Fruit fly (Drosophila melanogaster) whole organism, embryonic: ENCODE results near the gene CG2267.

ENCODE experiments used
- Antp ChIP-seq: fragments of 200-800 bp; sonication (Bioruptor generic); optimal IDR thresholded peaks from 3 replicates; lab custom pipeline; 2016; ENCODE audit warnings: missing biosample characterization, missing genetic modification characterization
- Atf-2 ChIP-seq: fragments of 200-800 bp; sonication (Bioruptor generic); optimal IDR thresholded peaks from 2 replicates; lab custom pipeline; 2016; ENCODE audit warnings: missing biosample characterization, missing genetic modification characterization
- Atf6 ChIP-seq: fragments of 200-800 bp; sonication (Bioruptor generic); IDR thresholded peaks from 2 replicates; pipeline ENCODE4 v1.3.6; 2022; ENCODE audit warnings: missing biosample characterization, missing genetic modification characterization
- Bgb ChIP-seq: fragments of 200-800 bp; sonication (Bioruptor generic); IDR thresholded peaks from 2 replicates; pipeline ENCODE4 v1.3.6; 2022; ENCODE audit warnings: missing biosample characterization, missing genetic modification characterization; ENCODE audit not compliant: partially characterized antibody
- Bteb2 ChIP-seq: fragments of 200-800 bp; sonication (Bioruptor generic); optimal IDR thresholded peaks from 2 replicates; lab custom pipeline; 2016; ENCODE audit warnings: missing biosample characterization, missing genetic modification characterization
- CG10209 ChIP-seq: fragments of 200-800 bp; sonication (Bioruptor generic); optimal IDR thresholded peaks from 3 replicates; lab custom pipeline; 2017; ENCODE audit warnings: missing biosample characterization, mild to moderate bottlenecking, missing genetic modification characterization, missing genetic modification reagents
- CG10274 ChIP-seq: fragments of 200-800 bp; sonication (Bioruptor generic); optimal IDR thresholded peaks from 3 replicates; lab custom pipeline; 2017; ENCODE audit warnings: missing biosample characterization, mild to moderate bottlenecking, missing genetic modification characterization
- CG12744 ChIP-seq: fragments of 200-800 bp; sonication (Bioruptor generic); optimal IDR thresholded peaks from 2 replicates; lab custom pipeline; 2016; ENCODE audit warnings: missing biosample characterization, missing genetic modification characterization
- CG12942 ChIP-seq: fragments of 200-800 bp; sonication (Bioruptor generic); optimal IDR thresholded peaks from 3 replicates; lab custom pipeline; 2016; ENCODE audit warnings: missing biosample characterization, missing genetic modification characterization
- CG13296 ChIP-seq: fragments of 200-800 bp; sonication (Bioruptor generic); optimal IDR thresholded peaks from 3 replicates; lab custom pipeline; 2018; ENCODE audit warnings: missing biosample characterization, mild to moderate bottlenecking, missing genetic modification characterization
- CG13894 ChIP-seq: fragments of 200-800 bp; sonication (Bioruptor generic); optimal IDR thresholded peaks from 3 replicates; lab custom pipeline; 2018; ENCODE audit warnings: missing biosample characterization, mild to moderate bottlenecking, missing genetic modification characterization, moderate library complexity
- CG15479 ChIP-seq: fragments of 200-800 bp; sonication (Bioruptor generic); optimal IDR thresholded peaks from 3 replicates; lab custom pipeline; 2019; ENCODE audit warnings: missing biosample characterization, mild to moderate bottlenecking, missing genetic modification characterization, moderate library complexity
- CG17385 ChIP-seq: fragments of 200-800 bp; sonication (Bioruptor generic); optimal IDR thresholded peaks from 3 replicates; lab custom pipeline; 2018; ENCODE audit warnings: missing biosample characterization, mild to moderate bottlenecking, missing genetic modification characterization
- CG30431 ChIP-seq: fragments of 200-800 bp; sonication (Bioruptor generic); optimal IDR thresholded peaks from 2 replicates; lab custom pipeline; 2017; ENCODE audit warnings: missing biosample characterization, missing genetic modification characterization
- CG32532 ChIP-seq: fragments of 200-800 bp; sonication (Bioruptor generic); IDR thresholded peaks from 2 replicates; pipeline ENCODE4 v1.3.6; 2022; ENCODE audit warnings: missing biosample characterization, missing genetic modification characterization
- CG43689 ChIP-seq: fragments of 200-800 bp; sonication (Bioruptor generic); IDR thresholded peaks from 2 replicates; pipeline ENCODE4 v1.3.6; 2022; ENCODE audit warnings: missing biosample characterization, missing genetic modification characterization
- CG4617 ChIP-seq: fragments of 200-800 bp; sonication (Bioruptor generic); optimal IDR thresholded peaks from 3 replicates; lab custom pipeline; 2016; ENCODE audit warnings: missing biosample characterization, missing genetic modification characterization, borderline replicate concordance
- CG4820 ChIP-seq: fragments of 200-800 bp; sonication (Bioruptor generic); optimal IDR thresholded peaks from 3 replicates; lab custom pipeline; 2016; ENCODE audit warnings: missing biosample characterization, missing genetic modification characterization
- CG6683 ChIP-seq: fragments of 200-800 bp; sonication (Bioruptor generic); optimal IDR thresholded peaks from 2 replicates; lab custom pipeline; 2017; ENCODE audit warnings: missing biosample characterization, mild to moderate bottlenecking, missing genetic modification characterization, missing genetic modification reagents
- CG7271 ChIP-seq: fragments of 200-800 bp; sonication (Bioruptor generic); optimal IDR thresholded peaks from 2 replicates; lab custom pipeline; 2018; ENCODE audit warnings: missing biosample characterization, mild to moderate bottlenecking, missing genetic modification characterization, moderate library complexity
- CG7963 ChIP-seq: fragments of 200-800 bp; sonication (Bioruptor generic); IDR thresholded peaks from 3 replicates; pipeline ENCODE4 v1.3.6; 2022; ENCODE audit warnings: missing biosample characterization, missing genetic modification characterization; ENCODE audit not compliant: partially characterized antibody
- CG8478 ChIP-seq: fragments of >200 bp; optimal IDR thresholded peaks from 2 replicates; lab custom pipeline; 2018
- CG8765 ChIP-seq: fragments of 200-800 bp; sonication (Bioruptor generic); IDR thresholded peaks from 2 replicates; pipeline ENCODE4 v1.3.6; 2022; ENCODE audit warnings: missing biosample characterization, missing genetic modification characterization
- Camta ChIP-seq: fragments of 200-800 bp; sonication (Bioruptor generic); optimal IDR thresholded peaks from 2 replicates; lab custom pipeline; 2016; ENCODE audit warnings: missing biosample characterization, missing genetic modification characterization
- D19A ChIP-seq: fragments of 200-800 bp; optimal IDR thresholded peaks from 3 replicates; lab custom pipeline; 2019; ENCODE audit warnings: missing biosample characterization, mild to moderate bottlenecking, missing genetic modification characterization, moderate library complexity
- Dbx ChIP-seq: fragments of 200-800 bp; sonication (Bioruptor generic); IDR thresholded peaks from 3 replicates; pipeline ENCODE4 v1.3.6; 2022; ENCODE audit warnings: missing biosample characterization, missing genetic modification characterization
- Deaf1 ChIP-seq: fragments of 200-800 bp; optimal IDR thresholded peaks from 3 replicates; lab custom pipeline; 2019; ENCODE audit warnings: missing biosample characterization, mild to moderate bottlenecking, missing genetic modification characterization, moderate library complexity
- Doc3 ChIP-seq: fragments of 200-800 bp; sonication (Bioruptor generic); IDR thresholded peaks from 3 replicates; pipeline ENCODE4 v1.3.6; 2022; ENCODE audit warnings: missing biosample characterization, missing genetic modification characterization; ENCODE audit not compliant: partially characterized antibody
- HHEX ChIP-seq: fragments of 200-800 bp; sonication (Bioruptor generic); optimal IDR thresholded peaks from 3 replicates; lab custom pipeline; 2017; ENCODE audit warnings: missing biosample characterization, mild to moderate bottlenecking, missing genetic modification characterization, missing genetic modification reagents
- HmgD ChIP-seq: fragments of 200-800 bp; sonication (Bioruptor generic); optimal IDR thresholded peaks from 3 replicates; lab custom pipeline; 2016; ENCODE audit warnings: missing biosample characterization, missing genetic modification characterization
- Hr39 ChIP-seq: fragments of >200 bp; optimal IDR thresholded peaks from 2 replicates; lab custom pipeline; 2017
- Myb ChIP-seq: fragments of 200-800 bp; sonication (Bioruptor generic); optimal IDR thresholded peaks from 2 replicates; lab custom pipeline; 2016; ENCODE audit warnings: missing biosample characterization, missing genetic modification characterization
- NC2α ChIP-seq: fragments of 200-800 bp; sonication (Bioruptor generic); optimal IDR thresholded peaks from 2 replicates; lab custom pipeline; 2016; ENCODE audit warnings: missing biosample characterization, missing genetic modification characterization
- Neu2 ChIP-seq: fragments of 200-800 bp; sonication (Bioruptor generic); optimal IDR thresholded peaks from 3 replicates; lab custom pipeline; 2016; ENCODE audit warnings: missing biosample characterization, missing genetic modification characterization, borderline replicate concordance
- Oaz ChIP-seq: fragments of 200-800 bp; sonication (Bioruptor generic); IDR thresholded peaks from 2 replicates; pipeline ENCODE4 v1.3.6; 2022; ENCODE audit warnings: missing biosample characterization, missing genetic modification characterization
- PHDP ChIP-seq: fragments of 200-800 bp; sonication (Bioruptor generic); optimal IDR thresholded peaks from 3 replicates; lab custom pipeline; 2018; ENCODE audit warnings: missing biosample characterization, mild to moderate bottlenecking, missing genetic modification characterization, moderate library complexity
- Rx ChIP-seq: fragments of 200-800 bp; sonication (Bioruptor generic); IDR thresholded peaks from 2 replicates; pipeline ENCODE4 v1.3.6; 2022; ENCODE audit warnings: missing biosample characterization, missing genetic modification characterization
- Sry-β ChIP-seq: fragments of 200-800 bp; sonication (Bioruptor generic); optimal IDR thresholded peaks from 2 replicates; lab custom pipeline; 2018; ENCODE audit warnings: missing biosample characterization, mild to moderate bottlenecking, missing genetic modification characterization, moderate library complexity
- Ssrp ChIP-seq: fragments of 200-800 bp; sonication (Bioruptor generic); optimal IDR thresholded peaks from 2 replicates; lab custom pipeline; 2018; ENCODE audit warnings: missing biosample characterization, mild to moderate bottlenecking, missing genetic modification characterization, moderate library complexity
- Usf ChIP-seq: fragments of 200-800 bp; sonication (Bioruptor generic); optimal IDR thresholded peaks from 2 replicates; lab custom pipeline; 2017; ENCODE audit warnings: missing genotype, missing biosample characterization, missing genetic modification characterization
- ash1 ChIP-seq: fragments of 200-800 bp; sonication (Bioruptor generic); optimal IDR thresholded peaks from 2 replicates; lab custom pipeline; 2018; ENCODE audit warnings: missing biosample characterization, mild to moderate bottlenecking, missing genetic modification characterization
- bcd ChIP-seq: fragments of 200-800 bp; sonication (Bioruptor generic); optimal IDR thresholded peaks from 2 replicates; lab custom pipeline; 2017; ENCODE audit warnings: missing biosample characterization, mild to moderate bottlenecking, missing genetic modification characterization
- en ChIP-seq: fragments of 200-800 bp; sonication (Bioruptor generic); optimal IDR thresholded peaks from 2 replicates; lab custom pipeline; 2016; ENCODE audit warnings: missing biosample characterization, missing genetic modification characterization
- grau ChIP-seq: fragments of 200-800 bp; optimal IDR thresholded peaks from 3 replicates; lab custom pipeline; 2019; ENCODE audit warnings: missing biosample characterization, mild to moderate bottlenecking, missing genetic modification characterization, moderate library complexity
- gt ChIP-seq: fragments of 200-800 bp; sonication (Bioruptor generic); IDR thresholded peaks from 2 replicates; pipeline ENCODE4 v1.3.6; 2022; ENCODE audit warnings: missing biosample characterization, missing genetic modification characterization
- kay ChIP-seq: fragments of 200-800 bp; sonication (Bioruptor generic); optimal IDR thresholded peaks from 2 replicates; lab custom pipeline; 2016; ENCODE audit warnings: missing biosample characterization, missing genetic modification characterization
- lov ChIP-seq, 2 experiments: fragments of 200-800 bp in 1 of 2; fragments of >200 bp in 1 of 2; sonication (Bioruptor generic) in 1 of 2; IDR thresholded peaks in 1 of 2; optimal IDR thresholded peaks in 1 of 2; 2 replicates in 1 of 2; 3 replicates in 1 of 2; pipeline versions ENCODE4 v1.3.6 to Lab custom; 2017 to 2022; ENCODE audit warnings: missing biosample characterization in 1 of 2, missing genetic modification characterization in 1 of 2
- nau ChIP-seq: fragments of 200-800 bp; sonication (Bioruptor generic); optimal IDR thresholded peaks from 3 replicates; lab custom pipeline; 2017; ENCODE audit warnings: missing biosample characterization, mild to moderate bottlenecking, missing genetic modification characterization, missing genetic modification reagents
- phol ChIP-seq: fragments of 200-800 bp; sonication (Bioruptor generic); optimal IDR thresholded peaks from 3 replicates; lab custom pipeline; 2018; ENCODE audit warnings: missing biosample characterization, mild to moderate bottlenecking, missing genetic modification characterization, moderate library complexity
- sug ChIP-seq: fragments of 200-800 bp; optimal IDR thresholded peaks from 2 replicates; lab custom pipeline; 2019; ENCODE audit warnings: missing biosample characterization, mild to moderate bottlenecking, missing genetic modification characterization, moderate library complexity
- yki ChIP-seq: fragments of >200 bp; optimal IDR thresholded peaks from 3 replicates; lab custom pipeline; 2018
- zf30C ChIP-seq: fragments of 200-800 bp; sonication (Bioruptor generic); optimal IDR thresholded peaks from 3 replicates; lab custom pipeline; 2018; ENCODE audit warnings: missing biosample characterization, mild to moderate bottlenecking, missing genetic modification characterization

Gene CG2267

dm6 chr3R:30643240-30643639 is 14.4 kb upstream of the CG2267 start (continued):
- no peak for TF ChIP-seq lov (optimal IDR thresholded peaks at IDR 0.05; lab: Kevin White, UChicago)
- TF ChIP-seq lov (GFP tag; IDR thresholded peaks at IDR 0.05; lab: Robert Waterston, UW), result no peak
- TF ChIP-seq CG43689 (GFP tag; lab: Robert Waterston, UW), result no peak
- TF ChIP-seq CG7963 (GFP tag; lab: Robert Waterston, UW), result no peak
- TF ChIP-seq phol (tag; lab: Kevin White, UChicago), result no peak
- no peak for TF ChIP-seq CG12744 (GFP tag; lab: Kevin White, UChicago)
- TF ChIP-seq CG4617 (GFP tag; lab: Kevin White, UChicago), result no peak
- no peak for TF ChIP-seq en (GFP tag; lab: Kevin White, UChicago)
- TF ChIP-seq Atf6 (GFP tag; lab: Robert Waterston, UW), result no peak
- TF ChIP-seq Sry-β (GFP tag; lab: Kevin White, UChicago), result no peak
- no peak for TF ChIP-seq sug
- TF ChIP-seq CG32532 (GFP tag; lab: Robert Waterston, UW), result no peak
- no peak for TF ChIP-seq Bgb (GFP tag; lab: Robert Waterston, UW)
- no peak for TF ChIP-seq Doc3
- TF ChIP-seq Rx, result no peak
- no peak for TF ChIP-seq Myb (GFP tag; lab: Kevin White, UChicago)
- no peak for TF ChIP-seq CG7271
- no peak for TF ChIP-seq Bteb2 (GFP tag; lab: Kevin White, UChicago)
- no peak for TF ChIP-seq Dbx (GFP tag; lab: Robert Waterston, UW)
- no peak for TF ChIP-seq CG10274 (GFP tag; lab: Kevin White, UChicago)
- TF ChIP-seq CG13296 (GFP tag; lab: Kevin White, UChicago), result no peak
- TF ChIP-seq CG30431 (GFP tag; lab: Kevin White, UChicago), result no peak
- TF ChIP-seq CG8765 (GFP tag; lab: Robert Waterston, UW), result no peak
- TF ChIP-seq NC2α (GFP tag; lab: Kevin White, UChicago), result no peak
- TF ChIP-seq D19A (tag; lab: Kevin White, UChicago), result no peak
- TF ChIP-seq Deaf1 (tag; lab: Kevin White, UChicago), result no peak
- no peak for TF ChIP-seq gt (GFP tag; lab: Robert Waterston, UW)
- TF ChIP-seq Antp (GFP tag; lab: Kevin White, UChicago), result no peak
- no peak for TF ChIP-seq HmgD (GFP tag; lab: Kevin White, UChicago)
- TF ChIP-seq zf30C, result no peak
- TF ChIP-seq Oaz, result no peak
- TF ChIP-seq yki, result no peak
- no peak for TF ChIP-seq PHDP (tag; lab: Kevin White, UChicago)
- no peak for TF ChIP-seq nau (GFP tag; lab: Kevin White, UChicago)
- TF ChIP-seq HHEX (GFP tag; lab: Kevin White, UChicago), result no peak
- no peak for TF ChIP-seq CG17385 (GFP tag; lab: Kevin White, UChicago)
- peak; percentile 14 for TF ChIP-seq CG4820 (GFP tag; lab: Kevin White, UChicago)
- TF ChIP-seq CG6683 (GFP tag; lab: Kevin White, UChicago), result no peak
- TF ChIP-seq bcd (GFP tag; lab: Kevin White, UChicago), result no peak
- no peak for TF ChIP-seq CG12942 (GFP tag; lab: Kevin White, UChicago)
- no peak for TF ChIP-seq grau (tag; lab: Kevin White, UChicago)
- no peak for TF ChIP-seq Atf-2 (GFP tag; lab: Kevin White, UChicago)
- TF ChIP-seq Hr39 (lab: Kevin White, UChicago), result no peak
- no peak for TF ChIP-seq Neu2
- TF ChIP-seq CG15479 (GFP tag; lab: Kevin White, UChicago), result no peak
- no peak for TF ChIP-seq Camta (GFP tag; lab: Kevin White, UChicago)
- no peak for TF ChIP-seq ash1 (GFP tag; lab: Kevin White, UChicago)
- no peak for TF ChIP-seq CG10209 (GFP tag; lab: Kevin White, UChicago)
- no peak for TF ChIP-seq kay (GFP tag; lab: Kevin White, UChicago)
- no peak for TF ChIP-seq CG8478 (lab: Kevin White, UChicago)
- no peak for TF ChIP-seq Ssrp (tag; lab: Kevin White, UChicago)
- no peak for TF ChIP-seq Usf (GFP tag; lab: Kevin White, UChicago)
- no peak for TF ChIP-seq CG13894 (tag; lab: Kevin White, UChicago)
